Worm (Caenorhabditis elegans): ENCODE data around the gene mif-2.

mif-2 gene

DNA sequence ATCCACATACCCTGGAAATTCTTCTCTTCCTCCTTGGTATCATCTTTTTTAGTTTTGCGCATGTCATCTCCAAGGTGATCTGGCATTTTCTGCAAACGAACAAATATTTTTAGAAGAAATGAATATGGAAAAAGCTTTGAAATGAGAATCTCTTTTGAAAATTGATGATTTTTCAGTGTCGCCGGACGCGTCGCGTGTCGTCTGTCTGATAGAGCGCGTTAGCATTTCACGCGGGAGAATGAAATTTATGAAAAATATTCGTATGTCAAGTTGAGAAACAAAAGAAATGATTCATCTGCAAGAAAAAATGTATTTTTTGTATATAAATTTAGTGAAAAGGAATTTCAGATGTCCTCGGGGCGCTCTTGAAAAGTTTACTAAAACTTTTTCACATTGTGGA, 4.0 kb upstream of the mif-2 start, which contains the start of gene rpt-1:
rpt-1 (minus strand) TSS at position 89 of the 400 bp plus-strand sequence.
- TF ChIP-seq ceh-83 (GFP tag; optimal IDR thresholded peaks at IDR 0.05) (peak; percentile 0), hlh-1 (tag; optimal IDR thresholded peaks at IDR 0.05) (peak; percentile 44), ces-1 (GFP tag; optimal IDR thresholded peaks at IDR 0.05) (peak; percentile 52), lin-13 (tag; optimal IDR thresholded peaks at IDR 0.05) (peak; percentile 70), sem-2 (GFP tag; optimal IDR thresholded peaks at IDR 0.05) (no peak), lin-32 (GFP tag; optimal IDR thresholded peaks at IDR 0.05) (no peak), sptf-1 (tag; optimal IDR thresholded peaks at IDR 0.05) (peak; percentile 35), pha-4 (tag; optimal IDR thresholded peaks at IDR 0.05) (peak; percentile 33), cnd-1 (tag; optimal IDR thresholded peaks at IDR 0.05) (no peak), lsy-2 (tag; optimal IDR thresholded peaks at IDR 0.05) (peak; percentile 50), nhr-237 (tag; optimal IDR thresholded peaks at IDR 0.05) (peak; percentile 68), mep-1 (tag; optimal IDR thresholded peaks at IDR 0.05) (peak; percentile 69), unc-62 (GFP tag; optimal IDR thresholded peaks at IDR 0.05) (peak; percentile 17)

DNA sequence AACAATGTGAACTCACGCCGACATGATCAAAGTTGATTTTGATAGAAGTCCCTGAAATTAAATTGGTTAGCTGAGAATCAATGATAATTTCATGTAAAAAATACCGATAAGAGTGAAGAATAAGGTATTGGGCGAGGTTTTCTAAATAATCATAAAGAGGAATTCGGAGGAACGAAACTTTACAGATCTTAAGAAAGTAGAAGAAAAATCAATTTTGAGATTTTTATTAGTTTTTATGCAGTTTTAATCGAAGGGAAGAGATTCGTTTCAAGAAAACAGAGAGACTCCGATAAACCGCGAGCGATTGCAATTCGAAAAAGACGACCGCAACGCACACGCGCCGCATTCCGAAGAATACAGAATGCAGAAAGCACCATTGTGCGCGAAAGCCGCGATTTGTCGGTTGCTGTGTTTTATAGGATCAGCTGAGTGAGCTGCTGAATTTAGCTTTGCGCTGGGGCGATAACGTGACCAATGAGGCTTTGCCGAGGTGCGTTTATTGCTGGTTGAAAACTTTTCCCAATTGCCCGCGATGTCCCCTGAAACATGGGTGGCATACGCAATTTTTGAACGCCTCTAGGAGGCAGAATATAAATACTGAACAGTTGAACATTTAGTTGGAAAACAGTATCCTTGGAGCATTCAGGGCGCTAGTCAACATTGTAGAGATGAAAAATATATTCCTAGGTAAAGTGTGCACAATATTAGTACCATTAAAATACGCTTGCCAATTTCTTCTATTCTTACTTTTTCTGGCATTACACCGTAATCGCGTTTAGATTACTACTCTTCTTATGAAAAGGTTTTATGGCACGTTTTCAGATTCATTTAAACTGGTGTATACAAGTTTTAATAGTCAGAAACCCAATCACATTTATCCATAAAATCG, 1.7 kb upstream of the mif-2 start, which contains the start of gene snr-4:
snr-4 (minus strand) TSS at position 51 of the 889 bp plus-strand sequence.
- TF ChIP-seq nhr-237 (tag; optimal IDR thresholded peaks at IDR 0.05), result peak; percentile 49
- TF ChIP-seq zip-8 (tag; optimal IDR thresholded peaks at IDR 0.05), result no peak
- TF ChIP-seq ceh-83 (GFP tag; optimal IDR thresholded peaks at IDR 0.05), result peak; percentile 66
- no peak for TF ChIP-seq elt-3 (tag; optimal IDR thresholded peaks at IDR 0.05)
- TF ChIP-seq mls-2 (tag; optimal IDR thresholded peaks at IDR 0.05), result peak; percentile 41
- no peak for TF ChIP-seq snpc-4 (tag; optimal IDR thresholded peaks at IDR 0.05)
- TF ChIP-seq drap-1 (GFP tag; optimal IDR thresholded peaks at IDR 0.05), result peak; percentile 82
- TF ChIP-seq bed-3 (GFP tag; optimal IDR thresholded peaks at IDR 0.05), result no peak
- TF ChIP-seq ceh-43 (GFP tag; optimal IDR thresholded peaks at IDR 0.05), result no peak
- TF ChIP-seq ham-2 (GFP tag; optimal IDR thresholded peaks at IDR 0.05), result peak; percentile 76
- peak; percentile 35 for TF ChIP-seq hlh-1 (tag; optimal IDR thresholded peaks at IDR 0.05)
- TF ChIP-seq mab-5 (tag; optimal IDR thresholded peaks at IDR 0.05), result no peak
- TF ChIP-seq M03D4.4 (tag; optimal IDR thresholded peaks at IDR 0.05), result peak; percentile 53
- no peak for TF ChIP-seq lin-32 (GFP tag; optimal IDR thresholded peaks at IDR 0.05)
- TF ChIP-seq unc-39 (tag; optimal IDR thresholded peaks at IDR 0.05), result no peak
- peak; percentile 44 for TF ChIP-seq nhr-12 (tag; optimal IDR thresholded peaks at IDR 0.05)
- no peak for TF ChIP-seq nhr-28 (tag; optimal IDR thresholded peaks at IDR 0.05)
- TF ChIP-seq ceh-39 (tag; optimal IDR thresholded peaks at IDR 0.05), result peak; percentile 92
- peak; percentile 72 for TF ChIP-seq sptf-1 (tag; optimal IDR thresholded peaks at IDR 0.05)
- TF ChIP-seq unc-120 (tag; optimal IDR thresholded peaks at IDR 0.05; ENCODE audit: poor library complexity, severe bottlenecking), result peak; percentile 71
- TF ChIP-seq flh-1 (GFP tag; optimal IDR thresholded peaks at IDR 0.05), result no peak
- peak; percentile 65 for TF ChIP-seq ces-1 (GFP tag; optimal IDR thresholded peaks at IDR 0.05)
- peak; percentile 93 for TF ChIP-seq lin-13 (tag; optimal IDR thresholded peaks at IDR 0.05)
- TF ChIP-seq ztf-11 (tag; optimal IDR thresholded peaks at IDR 0.05), result peak; percentile 54
- TF ChIP-seq blmp-1 (tag; optimal IDR thresholded peaks at IDR 0.05), result no peak
- TF ChIP-seq tbx-8 (GFP tag; optimal IDR thresholded peaks at IDR 0.05), result peak; percentile 64
- TF ChIP-seq mep-1 (tag; optimal IDR thresholded peaks at IDR 0.05), result peak; percentile 81
- TF ChIP-seq nhr-76 (tag; optimal IDR thresholded peaks at IDR 0.05), result no peak
- no peak for TF ChIP-seq nhr-2 (tag; optimal IDR thresholded peaks at IDR 0.05)
- TF ChIP-seq lsy-2 (tag; optimal IDR thresholded peaks at IDR 0.05), result peak; percentile 81
- peak; percentile 92 for TF ChIP-seq pha-4 (tag; optimal IDR thresholded peaks at IDR 0.05)
- TF ChIP-seq sem-2 (GFP tag; optimal IDR thresholded peaks at IDR 0.05), result peak; percentile 51
- peak; percentile 31 for TF ChIP-seq elt-1 (tag; optimal IDR thresholded peaks at IDR 0.05; ENCODE audit: borderline replicate concordance, insufficient read depth)
- peak; percentile 57 for TF ChIP-seq cnd-1 (tag; optimal IDR thresholded peaks at IDR 0.05)
- TF ChIP-seq unc-62 (GFP tag; optimal IDR thresholded peaks at IDR 0.05), result peak; percentile 25

DNA sequence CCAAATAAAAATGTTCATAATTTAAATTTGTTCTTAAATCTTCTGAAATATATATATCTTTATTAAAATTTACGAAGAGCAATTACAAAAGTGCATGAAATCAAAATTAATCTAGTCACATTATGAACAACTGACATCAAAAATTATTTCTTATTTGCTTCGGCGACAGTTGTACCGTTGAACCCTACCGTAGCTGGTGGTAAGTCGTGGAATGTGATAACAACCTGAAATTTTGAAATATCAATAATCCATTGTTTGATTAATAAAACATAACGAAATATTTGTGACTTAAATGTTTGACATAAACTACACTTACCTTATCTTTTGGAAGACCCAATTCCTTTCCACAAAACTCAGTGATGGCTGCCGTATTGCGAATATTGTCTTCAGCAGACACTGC, 1.5 kb downstream of the mif-2 start:
- TF ChIP-seq lin-32 (GFP tag; optimal IDR thresholded peaks at IDR 0.05) (no peak), drap-1 (GFP tag; optimal IDR thresholded peaks at IDR 0.05) (no peak), unc-120 (tag; optimal IDR thresholded peaks at IDR 0.05; ENCODE audit: poor library complexity, severe bottlenecking) (no peak), M03D4.4 (tag; optimal IDR thresholded peaks at IDR 0.05) (no peak), snpc-4 (tag; optimal IDR thresholded peaks at IDR 0.05) (no peak), ham-2 (GFP tag; optimal IDR thresholded peaks at IDR 0.05) (no peak), nhr-76 (tag; optimal IDR thresholded peaks at IDR 0.05) (no peak), ceh-43 (GFP tag; optimal IDR thresholded peaks at IDR 0.05) (no peak), mep-1 (tag; optimal IDR thresholded peaks at IDR 0.05) (no peak), tbx-8 (GFP tag; optimal IDR thresholded peaks at IDR 0.05) (no peak), sem-2 (GFP tag; optimal IDR thresholded peaks at IDR 0.05) (no peak), zip-8 (tag; optimal IDR thresholded peaks at IDR 0.05) (no peak), nhr-12 (tag; optimal IDR thresholded peaks at IDR 0.05) (no peak), ceh-83 (GFP tag; optimal IDR thresholded peaks at IDR 0.05) (no peak), nhr-2 (tag; optimal IDR thresholded peaks at IDR 0.05) (no peak), ces-1 (GFP tag; optimal IDR thresholded peaks at IDR 0.05) (no peak), mab-5 (tag; optimal IDR thresholded peaks at IDR 0.05) (no peak)

Data from whole organism, mixed stage, embryonic.